Fruit fly (Drosophila melanogaster) whole organism, pupa: ENCODE results near the gene CG32266.

Experiments used
- CG15710 ChIP-seq: fragments of 200-800 bp; sonication (Bioruptor generic); optimal IDR thresholded peaks from 2 replicates; lab custom pipeline; 2018; ENCODE audit warnings: missing biosample characterization, mild to moderate bottlenecking, missing genetic modification characterization, moderate library complexity
- CG34367 ChIP-seq: fragments of 200-800 bp; sonication (Bioruptor generic); optimal IDR thresholded peaks from 2 replicates; lab custom pipeline; 2018; ENCODE audit warnings: missing biosample characterization, mild to moderate bottlenecking, missing genetic modification characterization
- CG8301 ChIP-seq: fragments of 200-800 bp; sonication (Bioruptor generic); optimal IDR thresholded peaks from 2 replicates; lab custom pipeline; 2018; ENCODE audit warnings: missing biosample characterization, mild to moderate bottlenecking, missing genetic modification characterization
- EcR ChIP-seq: fragments of 200-800 bp; sonication (Bioruptor generic); optimal IDR thresholded peaks from 3 replicates; lab custom pipeline; 2019; ENCODE audit warnings: missing biosample characterization, missing genetic modification characterization, mild to moderate bottlenecking, moderate library complexity, missing genetic modification reagents
- Pif1A ChIP-seq: fragments of 200-800 bp; sonication (Bioruptor generic); optimal IDR thresholded peaks from 3 replicates; lab custom pipeline; 2016; ENCODE audit warnings: missing biosample characterization, missing genetic modification characterization
- Snoo ChIP-seq: fragments of 200-800 bp; sonication (Bioruptor generic); optimal IDR thresholded peaks from 3 replicates; lab custom pipeline; 2017; ENCODE audit warnings: missing biosample characterization, mild to moderate bottlenecking, missing genetic modification characterization, inconsistent platforms
- fd96Ca ChIP-seq: fragments of 200-800 bp; sonication (Bioruptor generic); IDR thresholded peaks from 3 replicates; pipeline ENCODE4 v1.3.6; 2022; ENCODE audit warnings: missing biosample characterization, missing genetic modification characterization

DNA sequence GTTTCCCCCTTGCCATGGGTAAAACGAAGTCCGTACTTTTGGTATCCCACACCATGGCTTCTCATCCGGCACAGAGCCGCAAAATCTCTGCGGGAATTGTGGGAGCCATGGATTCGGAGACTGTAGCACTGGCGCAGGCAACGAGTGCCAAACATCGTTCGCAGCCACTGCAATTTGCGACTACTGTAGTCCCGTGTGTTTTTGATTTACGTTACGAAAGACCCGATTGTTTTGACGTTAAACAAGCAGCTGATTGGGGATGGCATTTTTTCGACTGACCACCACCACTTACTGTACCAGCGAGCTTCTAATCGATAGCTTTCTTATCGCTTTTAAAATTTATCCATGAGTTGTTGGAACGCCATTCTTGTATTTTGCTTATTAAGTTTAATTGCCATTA is 19.3 kb downstream of the CG32266 start, which contains the start of gene CG32262:
- TF ChIP-seq EcR (GFP tag; lab: Kevin White, UChicago) = no peak
- no peak for TF ChIP-seq CG8301
- TF ChIP-seq Pif1A (GFP tag; lab: Kevin White, UChicago) = no peak
- no peak for TF ChIP-seq CG34367 (tag; lab: Kevin White, UChicago)
- no peak for TF ChIP-seq CG15710 (tag; lab: Kevin White, UChicago)
- TF ChIP-seq fd96Ca (GFP tag; lab: Robert Waterston, UW) = no peak
- TF ChIP-seq Snoo = no peak
